In genomic region chr3R:9045733-9046132, dm6 we compare ENCODE assay signal across 2 fruit fly cellular contexts.
A peak's percentile ranks its signal among the peaks of the same experiment; 100 is the strongest.
TF ChIP-seq lines count a peak whose summit lies in the region.

No protein-coding gene starts in this region.

- no peak for TF ChIP-seq CTCF in whole organism, embryonic (GFP tag; optimal IDR thresholded peaks at IDR 0.05; lab: Kevin White, UChicago)

TF ChIP-seq in whole organism, embryonic, 481 proteins besides CTCF, POLR2A, EP300 and RAD21:
- TF ChIP-seq CG2712 (tag; optimal IDR thresholded peaks at IDR 0.05; lab: Kevin White, UChicago): no peak
- TF ChIP-seq CG8478 (optimal IDR thresholded peaks at IDR 0.05; lab: Kevin White, UChicago): peak; percentile 14
- TF ChIP-seq dmrt99B (tag; optimal IDR thresholded peaks at IDR 0.05; lab: Kevin White, UChicago): no peak
- no peak for TF ChIP-seq sima (GFP tag; optimal IDR thresholded peaks at IDR 0.05; lab: Kevin White, UChicago)
- no peak for TF ChIP-seq amos (GFP tag; IDR thresholded peaks at IDR 0.05; lab: Robert Waterston, UW; ENCODE audit: partially characterized antibody)
- 0 out of 3 replicates have a peak, but pooled peaks have one; percentile 20 for TF ChIP-seq Dbx (GFP tag; IDR thresholded peaks at IDR 0.05; lab: Robert Waterston, UW)
- TF ChIP-seq Opbp (GFP tag; IDR thresholded peaks at IDR 0.05; lab: Robert Waterston, UW; ENCODE audit: partially characterized antibody): no peak

TF ChIP-seq in whole organism, prepupa, 60 proteins besides CTCF, POLR2A, EP300 and RAD21:
- TF ChIP-seq svp (GFP tag; lab: Kevin White, UChicago) (peak; percentile 91), Eip93F (GFP tag; optimal IDR thresholded peaks at IDR 0.05; lab: Kevin White, UChicago) (no peak), CG6276 (GFP tag; optimal IDR thresholded peaks at IDR 0.05; lab: Kevin White, UChicago) (no peak), CG7368 (GFP tag; optimal IDR thresholded peaks at IDR 0.05; lab: Kevin White, UChicago) (no peak), esn (GFP tag; optimal IDR thresholded peaks at IDR 0.05; lab: Kevin White, UChicago) (no peak), CG3032 (tag; optimal IDR thresholded peaks at IDR 0.05; lab: Kevin White, UChicago) (no peak), CG3919 (GFP tag; optimal IDR thresholded peaks at IDR 0.05; lab: Kevin White, UChicago) (no peak)
TF ChIP-seq in whole organism, prepupa: peak in this region for 1.
